Worm (Caenorhabditis elegans) whole organism, midembryonic: ENCODE results near the gene ogdh-2.

Experiments used
- T22C8.4 ChIP-seq: fragments of 200-800 bp; sonication (Bioruptor generic); IDR thresholded peaks from 2 replicates; pipeline ENCODE4 v1.3.6; 2022; ENCODE audit warnings: missing genetic modification characterization, missing compliant biosample characterization
- cog-1 ChIP-seq: sonication (generic microtip); optimal IDR thresholded peaks from 2 replicates; lab custom pipeline; 2016; ENCODE audit warnings: missing genetic modification characterization, missing compliant biosample characterization
- flt-1 ChIP-seq: fragments of 200-800 bp; sonication (Bioruptor generic); IDR thresholded peaks from 2 replicates; pipeline ENCODE4 v1.3.6; 2022; ENCODE audit warnings: missing genetic modification characterization, missing compliant biosample characterization
- med-1 ChIP-seq: sonication (generic microtip); optimal IDR thresholded peaks from 2 replicates; lab custom pipeline; 2017; ENCODE audit warnings: missing genetic modification characterization, mild to moderate bottlenecking, missing compliant biosample characterization, antibody characterized with exemption, missing genetic modification reagents; ENCODE audit not compliant: insufficient read depth
- ztf-23 ChIP-seq: fragments of 200-800 bp; sonication (Bioruptor generic); IDR thresholded peaks from 2 replicates; pipeline ENCODE4 v1.3.6; 2022; ENCODE audit warnings: missing genetic modification reagents, missing genetic modification characterization, missing compliant biosample characterization

DNA sequence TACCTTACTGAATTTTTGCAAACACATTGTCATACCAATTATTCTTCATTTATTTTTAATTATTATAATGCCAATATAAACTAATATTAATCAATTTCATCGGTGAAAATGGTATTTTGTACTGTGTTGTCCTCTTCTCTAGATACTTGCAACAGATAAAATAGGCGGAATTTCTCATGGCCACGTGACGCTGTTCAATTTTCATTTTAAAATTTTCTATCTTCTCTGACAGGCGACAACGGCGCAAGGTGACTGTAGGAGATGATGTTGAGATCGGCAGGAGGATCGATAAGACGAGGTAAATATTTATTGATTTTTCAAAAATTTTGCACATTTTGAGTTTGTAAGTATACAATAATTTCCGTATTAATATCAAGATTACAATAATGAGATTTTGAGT lies at the start of gene ogdh-2:
- TF ChIP-seq cog-1 (tag; lab: Kevin White, UChicago) (no peak), ztf-23 (GFP tag; lab: Robert Waterston, UW) (no peak), flt-1 (GFP tag; lab: Robert Waterston, UW) (no peak), med-1 (GFP tag; lab: Kevin White, UChicago) (no peak), T22C8.4 (no peak)
